Worm (Caenorhabditis elegans): ENCODE results near the gene nas-28.

- TF ChIP-seq flt-1 (GFP tag; IDR thresholded peaks at IDR 0.05) (no peak), ama-1 (optimal IDR thresholded peaks at IDR 0.05) (no peak), ceh-13 (GFP tag; optimal IDR thresholded peaks at IDR 0.05) (no peak)
These were observed 45.6 kb downstream of the nas-28 start for ce11 chrIII:6137431-6137830.
